Worm (Caenorhabditis elegans): Measurements from ENCODE around the gene R08B4.3.

DNA sequence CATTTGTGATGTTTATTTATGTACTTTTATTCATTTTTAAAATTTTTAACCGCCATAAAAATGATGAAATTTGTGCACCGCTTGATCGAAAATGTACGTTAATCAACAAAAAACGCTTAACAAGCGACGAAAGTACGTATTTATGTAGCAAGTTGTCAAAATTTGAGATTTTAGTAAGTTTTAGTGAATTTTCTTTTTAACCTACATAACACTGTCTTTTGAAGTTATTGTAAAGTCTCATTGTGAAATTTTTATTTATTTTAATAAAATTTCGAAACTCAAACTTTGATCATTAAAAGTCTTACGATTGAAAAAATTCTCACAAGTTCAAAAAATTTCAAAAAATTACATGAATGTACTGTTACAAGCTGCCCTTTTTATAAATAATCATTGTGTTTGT lies 23.5 kb downstream of the R08B4.3 start:
- TF ChIP-seq lin-15B (tag; optimal IDR thresholded peaks at IDR 0.05) (no peak), fkh-10 (GFP tag; optimal IDR thresholded peaks at IDR 0.05) (no peak), nhr-48 (tag; optimal IDR thresholded peaks at IDR 0.05) (no peak), spr-1 (tag; optimal IDR thresholded peaks at IDR 0.05) (no peak), nhr-11 (tag; optimal IDR thresholded peaks at IDR 0.05) (no peak), mes-2 (tag; optimal IDR thresholded peaks at IDR 0.05; ENCODE audit: poor library complexity, severe bottlenecking) (no peak)

Measured in whole organism, L4 larva.